Worm (Caenorhabditis elegans): Measurements from ENCODE around the gene tre-4.

DNA sequence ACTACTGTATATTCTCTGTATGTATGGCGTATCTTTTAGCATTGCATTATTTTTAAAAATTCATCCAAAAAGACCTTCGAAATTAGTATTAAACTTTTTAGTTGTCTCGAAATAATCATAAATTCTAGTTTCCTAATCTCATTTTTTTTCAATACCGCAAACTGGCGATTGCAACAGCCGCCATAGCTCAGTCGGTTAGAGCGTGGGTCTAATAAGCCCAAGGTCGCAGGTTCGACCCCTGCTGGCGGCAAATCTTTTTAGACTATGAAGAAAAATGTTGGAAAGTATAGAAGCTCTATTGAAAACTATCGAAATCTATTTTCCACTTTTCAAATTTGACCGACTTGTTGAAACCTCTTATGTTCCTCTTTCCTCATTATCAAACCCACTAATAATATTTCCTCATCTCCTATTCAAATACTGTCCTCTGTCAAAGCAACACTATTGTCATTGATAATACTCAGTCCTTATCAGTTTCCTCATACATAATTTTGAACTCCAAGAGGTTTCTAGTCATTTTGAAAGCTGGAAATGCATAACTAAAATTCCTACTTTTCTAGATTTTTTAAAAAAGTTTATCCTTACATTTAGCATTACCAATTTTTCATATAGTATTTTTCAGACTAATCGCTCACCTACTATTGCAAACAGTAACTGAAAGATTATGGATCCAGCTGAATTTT lies 36.0 kb upstream of the tre-4 start, which contains the start of gene jmjd-3.3:
- no peak for TF ChIP-seq tbx-11 (GFP tag; IDR thresholded peaks at IDR 0.05)
- TF ChIP-seq ama-1 (optimal IDR thresholded peaks at IDR 0.05): no peak
- no peak for TF ChIP-seq aly-1 (tag; optimal IDR thresholded peaks at IDR 0.05)
- TF ChIP-seq tbx-37 (GFP tag; conservative IDR thresholded peaks at IDR 0.05): no peak
- no peak for TF ChIP-seq scrt-1 (GFP tag; IDR thresholded peaks at IDR 0.05)
- TF ChIP-seq flt-1 (GFP tag; IDR thresholded peaks at IDR 0.05): no peak
- no peak for TF ChIP-seq B0310.2 (tag; optimal IDR thresholded peaks at IDR 0.05)
- TF ChIP-seq sea-1 (GFP tag; conservative IDR thresholded peaks at IDR 0.05): no peak

Measured in whole organism, early embryonic.